ENCODE assay signal across 1 fruit fly cellular context in the genomic region with DNA sequence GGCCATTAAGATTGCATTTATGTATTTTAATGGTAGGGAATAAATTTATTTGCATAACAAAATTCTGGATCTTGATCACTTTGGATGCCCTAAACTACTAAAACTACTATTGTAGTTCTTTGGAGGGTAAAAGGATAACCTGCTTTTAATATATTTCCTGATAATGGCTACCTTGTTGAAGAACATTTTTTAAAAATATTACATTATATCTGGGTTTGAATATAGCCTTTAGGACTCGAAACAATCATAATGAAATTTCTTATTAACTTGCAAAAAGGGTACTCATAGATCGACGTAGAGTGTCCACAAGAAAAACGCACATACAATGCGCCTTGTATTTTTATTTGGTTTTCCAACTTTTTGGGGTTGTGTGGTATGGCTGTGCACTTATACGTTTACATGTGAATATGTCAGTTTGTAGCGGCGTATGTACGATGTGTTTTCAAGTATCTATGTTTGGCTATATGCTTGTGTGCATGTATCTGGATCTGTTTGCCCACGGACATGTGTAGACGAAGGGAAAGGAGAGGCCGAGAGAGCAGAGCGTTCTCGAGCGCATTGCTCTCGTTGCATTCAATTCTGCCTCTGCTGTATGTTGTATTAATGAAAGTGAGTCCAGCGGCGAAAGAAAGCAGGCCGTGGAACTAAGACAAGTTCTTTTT.
TF ChIP-seq lines count a peak whose summit lies in the region.

No protein-coding gene starts in this region.

TF ChIP-seq in whole organism, embryonic, 481 proteins besides CTCF, POLR2A, EP300 and RAD21 (continued from another document):
- TF ChIP-seq Doc2 (GFP tag; IDR thresholded peaks at IDR 0.05; lab: Robert Waterston, UW) (no peak), phol (tag; optimal IDR thresholded peaks at IDR 0.05; lab: Kevin White, UChicago) (peak; percentile 92), gro (GFP tag; optimal IDR thresholded peaks at IDR 0.05; lab: Kevin White, UChicago) (no peak), prd (optimal IDR thresholded peaks at IDR 0.05; lab: Kevin White, UChicago) (no peak), prd (GFP tag; IDR thresholded peaks at IDR 0.05; lab: Robert Waterston, UW) (peak; percentile 77)
